Worm (Caenorhabditis elegans) whole organism, L3 larva: Measurements from ENCODE around the gene T24C2.3.

Experiments used
- R02D3.7 ChIP-seq: fragments of 150-350 bp; optimal IDR thresholded peaks from 2 replicates; lab custom pipeline; 2014; ENCODE audit warnings: missing biosample characterization, missing genetic modification characterization
- ZK546.5 ChIP-seq: sonication (generic microtip); optimal IDR thresholded peaks from 2 replicates; lab custom pipeline; 2017; ENCODE audit warnings: missing biosample characterization, missing genetic modification characterization
- aly-2 ChIP-seq: fragments of 150-350 bp; optimal IDR thresholded peaks from 2 replicates; lab custom pipeline; 2014; ENCODE audit warnings: missing biosample characterization, missing genetic modification characterization
- ceh-28 ChIP-seq: fragments of 150-350 bp; optimal IDR thresholded peaks from 2 replicates; lab custom pipeline; 2014; ENCODE audit warnings: missing biosample characterization, missing genetic modification reagents, missing genetic modification characterization
- ceh-9 ChIP-seq: sonication (generic microtip); optimal IDR thresholded peaks from 2 replicates; lab custom pipeline; 2018; ENCODE audit warnings: missing biosample characterization, missing genetic modification characterization
- daf-12 ChIP-seq: fragments of 150-350 bp; optimal IDR thresholded peaks from 2 replicates; lab custom pipeline; 2014; ENCODE audit warnings: missing biosample characterization, missing genetic modification reagents, missing genetic modification characterization
- egl-27 ChIP-seq: sonication (generic microtip); optimal IDR thresholded peaks from 4 replicates; lab custom pipeline; 2017; ENCODE audit warnings: missing biosample characterization, missing genetic modification reagents, missing genetic modification characterization
- elt-1 ChIP-seq: fragments of 150-350 bp; optimal IDR thresholded peaks from 2 replicates; lab custom pipeline; 2014; ENCODE audit warnings: missing biosample characterization, missing genetic modification characterization
- elt-2 ChIP-seq: sonication (generic microtip); optimal IDR thresholded peaks from 2 replicates; lab custom pipeline; 2016; ENCODE audit warnings: missing genetic modification reagents, mild to moderate bottlenecking, missing genetic modification characterization, missing compliant biosample characterization
- elt-3 ChIP-seq, 3 experiments: fragments of 150-350 bp in 1 of 3; sonication (generic microtip) in 2 of 3; optimal IDR thresholded peaks; 2 replicates in 2 of 3; 4 replicates in 1 of 3; lab custom pipeline; 2014 to 2017; ENCODE audit warnings: missing biosample characterization in 3 of 3, missing genetic modification characterization in 3 of 3
- eor-1 ChIP-seq, 2 experiments: fragments of 150-350 bp; optimal IDR thresholded peaks; 2 replicates each; lab custom pipeline; 2014 to 2018; ENCODE audit warnings: missing biosample characterization in 2 of 2, missing genetic modification characterization in 2 of 2
- fkh-10 ChIP-seq: sonication (generic microtip); optimal IDR thresholded peaks from 2 replicates; lab custom pipeline; 2017; ENCODE audit warnings: missing biosample characterization, missing genetic modification reagents, missing genetic modification characterization
- fkh-2 ChIP-seq: fragments of 150-350 bp; optimal IDR thresholded peaks from 2 replicates; lab custom pipeline; 2014; ENCODE audit warnings: missing biosample characterization, missing genetic modification reagents, missing genetic modification characterization
- hmg-11 ChIP-seq: sonication (generic microtip); optimal IDR thresholded peaks from 2 replicates; lab custom pipeline; 2016; ENCODE audit warnings: missing genetic modification characterization, missing compliant biosample characterization
- jun-1 ChIP-seq: fragments of 150-350 bp; optimal IDR thresholded peaks from 2 replicates; lab custom pipeline; 2014; ENCODE audit warnings: missing biosample characterization, missing genetic modification reagents, missing genetic modification characterization
- lin-39 ChIP-seq: fragments of 150-350 bp; optimal IDR thresholded peaks from 2 replicates; lab custom pipeline; 2018; ENCODE audit warnings: missing biosample characterization, missing genetic modification reagents, missing genetic modification characterization
- lsy-12 ChIP-seq: sonication (generic microtip); optimal IDR thresholded peaks from 2 replicates; lab custom pipeline; 2016; ENCODE audit warnings: mild to moderate bottlenecking, missing genetic modification characterization, missing compliant biosample characterization
- mdl-1 ChIP-seq: fragments of 150-350 bp; optimal IDR thresholded peaks from 2 replicates; lab custom pipeline; 2014; ENCODE audit warnings: missing biosample characterization, missing genetic modification characterization
- nfya-1 ChIP-seq: sonication (generic microtip); optimal IDR thresholded peaks from 2 replicates; lab custom pipeline; 2017; ENCODE audit warnings: missing genetic modification characterization, mild to moderate bottlenecking, missing compliant biosample characterization, antibody characterized with exemption, moderate library complexity; ENCODE audit not compliant: insufficient read depth
- nhr-12 ChIP-seq: fragments of 150-350 bp; optimal IDR thresholded peaks from 2 replicates; lab custom pipeline; 2014; ENCODE audit warnings: missing biosample characterization, missing genetic modification characterization
- nhr-23 ChIP-seq: fragments of 150-350 bp; optimal IDR thresholded peaks from 2 replicates; lab custom pipeline; 2014; ENCODE audit warnings: missing biosample characterization, missing genetic modification reagents, missing genetic modification characterization
- nhr-237 ChIP-seq: fragments of 150-350 bp; optimal IDR thresholded peaks from 2 replicates; lab custom pipeline; 2014; ENCODE audit warnings: missing biosample characterization, missing genetic modification characterization
- nhr-25 ChIP-seq: sonication (generic microtip); optimal IDR thresholded peaks from 2 replicates; lab custom pipeline; 2017; ENCODE audit warnings: missing biosample characterization, missing genetic modification characterization
- nhr-43 ChIP-seq: sonication (generic microtip); optimal IDR thresholded peaks from 2 replicates; lab custom pipeline; 2016; ENCODE audit warnings: mild to moderate bottlenecking, missing genetic modification characterization, missing compliant biosample characterization; ENCODE audit not compliant: poor library complexity, severe bottlenecking
- nhr-67 ChIP-seq: fragments of 150-350 bp; optimal IDR thresholded peaks from 2 replicates; lab custom pipeline; 2014; ENCODE audit warnings: missing biosample characterization, missing genetic modification characterization
- nhr-76 ChIP-seq: fragments of 150-350 bp; sonication (generic microtip); optimal IDR thresholded peaks from 5 replicates; lab custom pipeline; 2014; ENCODE audit warnings: missing biosample characterization, missing genetic modification characterization
- nhr-77 ChIP-seq: fragments of 150-350 bp; optimal IDR thresholded peaks from 2 replicates; lab custom pipeline; 2014; ENCODE audit warnings: missing biosample characterization, missing genetic modification characterization
- pha-4 ChIP-seq: fragments of 150-350 bp; optimal IDR thresholded peaks from 2 replicates; lab custom pipeline; 2014; ENCODE audit warnings: missing biosample characterization, missing genetic modification reagents, missing genetic modification characterization
- pqm-1 ChIP-seq: fragments of 150-350 bp; optimal IDR thresholded peaks from 2 replicates; lab custom pipeline; 2017; ENCODE audit warnings: missing biosample characterization, missing genetic modification characterization, inconsistent platforms
- sea-2 ChIP-seq: fragments of 150-350 bp; sonication (generic microtip); optimal IDR thresholded peaks from 4 replicates; lab custom pipeline; 2014; ENCODE audit warnings: missing biosample characterization, missing genetic modification reagents, missing genetic modification characterization
- skn-1 ChIP-seq: fragments of 150-350 bp; optimal IDR thresholded peaks from 2 replicates; lab custom pipeline; 2014; ENCODE audit warnings: missing biosample characterization, missing genetic modification characterization
- snpc-4 ChIP-seq: fragments of 150-350 bp; optimal IDR thresholded peaks from 2 replicates; lab custom pipeline; 2014; ENCODE audit warnings: missing biosample characterization, missing genetic modification characterization
- tbx-2 ChIP-seq: sonication (generic microtip); optimal IDR thresholded peaks from 2 replicates; lab custom pipeline; 2016; ENCODE audit warnings: mild to moderate bottlenecking, missing genetic modification characterization, missing compliant biosample characterization
- unc-39 ChIP-seq: sonication (generic microtip); optimal IDR thresholded peaks from 4 replicates; lab custom pipeline; 2017; ENCODE audit warnings: missing biosample characterization, missing genetic modification characterization
- unc-62 ChIP-seq: fragments of 150-350 bp; sonication (generic microtip); optimal IDR thresholded peaks from 4 replicates; lab custom pipeline; 2014; ENCODE audit warnings: missing biosample characterization, missing genetic modification reagents, missing genetic modification characterization
- zag-1 ChIP-seq: fragments of 150-350 bp; optimal IDR thresholded peaks from 2 replicates; lab custom pipeline; 2014; ENCODE audit warnings: missing biosample characterization, missing genetic modification characterization
- ztf-4 ChIP-seq: fragments of 150-350 bp; optimal IDR thresholded peaks from 2 replicates; lab custom pipeline; 2014; ENCODE audit warnings: missing biosample characterization, missing genetic modification characterization

Gene T24C2.3

ce11 chrX:14556403-14556802 is 13.1 kb downstream of the T24C2.3 start:
- no peak for TF ChIP-seq skn-1 (tag; lab: Kevin White, UChicago)
- TF ChIP-seq pqm-1 (tag; lab: Kevin White, UChicago), result no peak
- TF ChIP-seq elt-3 (tag; optimal IDR thresholded peaks at IDR 0.05; lab: Kevin White, UChicago), result no peak

DNA sequence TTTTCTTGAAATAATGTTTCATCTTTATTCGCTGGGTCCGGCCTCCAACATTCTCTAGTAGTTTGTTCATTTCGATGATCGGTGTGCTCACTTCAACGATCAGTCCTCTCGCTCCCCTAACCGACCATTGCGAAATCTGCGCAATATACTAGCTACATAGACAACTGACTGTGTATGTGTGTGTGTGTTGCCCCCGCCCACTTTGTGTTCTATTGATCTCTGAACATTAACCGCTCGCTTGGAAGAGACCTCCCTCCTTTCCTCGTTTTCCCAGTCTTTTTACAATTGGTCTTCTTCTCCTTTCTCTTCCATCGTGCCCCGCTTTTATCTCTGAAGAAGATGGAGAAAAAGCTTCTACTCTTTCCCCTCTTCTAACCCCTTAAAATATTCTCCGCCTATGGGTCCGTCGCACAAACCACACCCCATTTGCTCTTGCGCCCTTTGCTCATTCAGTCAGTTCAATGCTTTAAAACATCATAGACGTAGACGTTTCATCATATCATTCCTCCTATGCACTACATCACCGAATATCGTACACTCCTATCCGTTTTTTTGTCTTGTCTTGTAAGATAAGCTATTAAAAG is 14.1 kb downstream of the T24C2.3 start:
- peak; percentile 10 for TF ChIP-seq nhr-23 (tag; lab: Kevin White, UChicago)
- TF ChIP-seq lin-39 (tag; lab: Kevin White, UChicago), result peak; percentile 80
- TF ChIP-seq zag-1 (tag; lab: Kevin White, UChicago), result peak; percentile 5
- peak; percentile 75 for TF ChIP-seq nfya-1 (tag; lab: Kevin White, UChicago)
- no peak for TF ChIP-seq aly-2 (tag; lab: Kevin White, UChicago)
- TF ChIP-seq hmg-11 (tag; lab: Kevin White, UChicago), result peak; percentile 12
- peak; percentile 13 for TF ChIP-seq lsy-12 (tag; lab: Kevin White, UChicago)
- no peak for TF ChIP-seq elt-1 (tag; lab: Kevin White, UChicago)
- TF ChIP-seq nhr-12, result no peak
- peak; percentile 65 for TF ChIP-seq fkh-2 (tag; lab: Kevin White, UChicago)
- TF ChIP-seq snpc-4 (tag; lab: Kevin White, UChicago), result no peak
- peak; percentile 10 for TF ChIP-seq mdl-1 (tag; lab: Kevin White, UChicago)
- TF ChIP-seq elt-3 (tag; optimal IDR thresholded peaks at IDR 0.05; lab: Kevin White, UChicago), result no peak
- peak; percentile 38 for TF ChIP-seq nhr-43
- peak; percentile 60 for TF ChIP-seq pha-4 (tag; lab: Kevin White, UChicago)
- no peak for TF ChIP-seq nhr-67
- TF ChIP-seq ceh-28 (tag; lab: Kevin White, UChicago), result peak; percentile 8
- TF ChIP-seq sea-2 (GFP tag; lab: Kevin White, UChicago), result peak; percentile 48
- TF ChIP-seq tbx-2 (tag; lab: Kevin White, UChicago), result peak; percentile 47
- TF ChIP-seq fkh-10 (GFP tag; lab: Kevin White, UChicago), result peak; percentile 20
- no peak for TF ChIP-seq ztf-4 (tag; lab: Kevin White, UChicago)
- TF ChIP-seq, all 47 proteins: peak for 14

DNA sequence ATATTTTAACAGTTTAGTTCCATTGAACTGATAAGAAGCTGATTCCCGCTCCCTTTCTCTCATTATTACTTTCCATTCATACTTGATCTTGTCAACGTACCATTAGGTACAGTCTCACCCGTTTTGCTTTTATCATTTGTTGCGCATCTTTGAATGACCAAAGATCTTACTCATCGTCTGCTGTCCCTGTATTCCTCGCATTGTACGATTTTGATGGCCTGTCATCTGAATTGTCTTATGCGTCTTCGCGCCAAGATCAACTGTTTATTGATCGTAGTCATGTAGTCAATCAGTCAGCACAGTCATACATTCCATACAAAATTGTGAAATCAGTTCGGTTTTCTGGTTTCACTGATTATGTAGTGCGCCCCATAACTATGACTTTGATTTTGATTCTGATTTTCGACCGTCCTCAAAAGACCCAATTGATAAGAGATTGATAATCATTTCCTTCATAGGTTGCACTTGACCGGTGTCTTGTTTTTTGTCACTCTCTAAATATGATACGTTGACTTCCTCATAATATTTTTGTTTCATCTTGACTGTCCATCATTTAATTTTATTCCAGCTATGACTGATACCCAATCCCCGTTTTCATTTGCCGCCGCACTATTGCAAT is 14.7 kb downstream of the T24C2.3 start, which contains the start of gene nhr-3:
Gene nhr-3 (plus strand): TSS at position 569 of the 619 bp plus-strand sequence.
- TF ChIP-seq unc-62 (peak; percentile 39), unc-39 (tag; lab: Kevin White, UChicago) (no peak), mdl-1 (tag; lab: Kevin White, UChicago) (peak; percentile 18), daf-12 (no peak), jun-1 (no peak), nhr-25 (tag; lab: Kevin White, UChicago) (peak; percentile 58), hmg-11 (tag; lab: Kevin White, UChicago) (no peak), nhr-23 (tag; lab: Kevin White, UChicago) (peak; percentile 48), pqm-1 (tag; lab: Kevin White, UChicago) (peak; percentile 79), ceh-28 (tag; lab: Kevin White, UChicago) (peak; percentile 51), elt-3 (tag; optimal IDR thresholded peaks at IDR 0.05; lab: Kevin White, UChicago) (peak in 2 of 3 experiments; percentile 27 to 53), elt-2 (tag; lab: Kevin White, UChicago) (peak; percentile 79)

DNA sequence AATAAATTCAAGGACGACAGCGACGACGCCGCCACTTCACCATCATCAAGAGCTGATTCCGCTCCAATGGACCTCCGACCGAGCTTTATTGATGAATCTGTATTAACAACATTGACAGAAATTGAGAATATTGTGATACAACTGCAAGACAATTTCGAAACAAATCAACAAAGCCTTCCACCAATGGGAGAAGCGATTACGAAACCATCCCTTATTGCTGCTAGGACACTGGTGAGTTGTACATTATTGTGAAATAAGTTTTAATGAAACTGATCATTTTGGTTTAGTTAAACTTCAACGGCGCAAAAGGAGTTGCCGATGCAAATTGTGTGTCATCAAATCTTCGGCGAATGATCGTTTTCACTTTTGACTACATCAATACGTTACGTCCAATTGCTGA is 15.8 kb downstream of the T24C2.3 start:
- TF ChIP-seq egl-27 (tag; lab: Kevin White, UChicago), result no peak
- no peak for TF ChIP-seq nhr-77 (tag; lab: Kevin White, UChicago)
- TF ChIP-seq fkh-2 (tag; lab: Kevin White, UChicago), result no peak
- TF ChIP-seq daf-12, result no peak
- no peak for TF ChIP-seq R02D3.7 (tag; lab: Kevin White, UChicago)
- no peak for TF ChIP-seq eor-1 (tag; optimal IDR thresholded peaks at IDR 0.05; lab: Kevin White, UChicago)
- no peak for TF ChIP-seq jun-1
- TF ChIP-seq ZK546.5, result no peak
- TF ChIP-seq zag-1 (tag; lab: Kevin White, UChicago), result no peak
- no peak for TF ChIP-seq unc-39 (tag; lab: Kevin White, UChicago)
- TF ChIP-seq fkh-10 (GFP tag; lab: Kevin White, UChicago), result no peak
- TF ChIP-seq ztf-4 (tag; lab: Kevin White, UChicago), result no peak
- no peak for TF ChIP-seq nhr-76 (tag; lab: Kevin White, UChicago)
- no peak for TF ChIP-seq ceh-9 (tag; lab: Kevin White, UChicago)
- no peak for TF ChIP-seq nhr-12
- TF ChIP-seq nhr-237 (tag; lab: Kevin White, UChicago), result no peak
- TF ChIP-seq mdl-1 (tag; lab: Kevin White, UChicago), result no peak
